Worm (Caenorhabditis elegans): Measurements from ENCODE around the gene ztf-9.

DNA sequence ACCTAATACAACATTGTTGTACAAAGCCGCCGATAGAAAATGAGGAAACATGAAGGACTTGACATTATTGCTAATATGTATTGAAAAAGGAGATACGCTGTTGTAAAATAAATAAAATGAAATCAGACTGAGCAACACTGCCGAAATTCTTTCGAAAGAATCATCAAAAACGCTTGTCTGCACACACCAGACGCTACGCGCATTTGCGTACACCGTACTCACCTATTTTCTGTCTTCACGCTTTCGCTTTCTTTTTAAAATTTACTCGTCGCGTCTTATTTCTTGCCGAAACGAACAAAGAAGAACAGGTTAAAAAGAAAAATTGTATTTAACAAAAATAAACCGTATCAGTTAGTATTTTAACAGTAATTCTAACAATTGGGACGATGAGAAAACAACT is 1.2 kb downstream of the ztf-9 start:
- TF ChIP-seq nhr-77 (tag; optimal IDR thresholded peaks at IDR 0.05) (no peak), nhr-28 (tag; optimal IDR thresholded peaks at IDR 0.05) (no peak), efl-1 (optimal IDR thresholded peaks at IDR 0.05) (peak; percentile 33 to 55), efl-1 (GFP tag; optimal IDR thresholded peaks at IDR 0.05 in 1 of 2) (peak; percentile 50 to 94), pqm-1 (tag; optimal IDR thresholded peaks at IDR 0.05) (no peak), elt-2 (tag; optimal IDR thresholded peaks at IDR 0.05) (no peak)

Measured in whole organism, L1 larva.